Fruit fly (Drosophila melanogaster): ENCODE measurements around the gene TotA.

DNA sequence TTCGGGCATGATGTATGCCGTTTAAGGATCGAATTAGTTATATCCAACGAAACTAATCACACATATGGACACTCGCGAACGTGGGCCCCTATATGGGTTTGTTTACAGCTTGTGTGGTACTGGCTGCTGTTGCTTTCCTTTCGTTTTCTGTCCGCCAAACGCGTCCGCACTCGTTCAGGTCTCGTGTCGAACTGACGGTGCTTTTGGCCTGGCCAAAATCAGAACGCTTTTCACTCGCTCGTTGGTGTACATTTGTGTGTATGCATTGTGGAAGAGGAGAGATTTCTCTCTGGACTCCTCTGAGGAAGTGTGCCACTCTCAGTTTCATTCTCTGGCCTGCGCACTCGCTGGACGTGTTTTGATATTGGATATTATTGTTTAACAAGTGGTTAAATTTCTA is 26.3 kb downstream of the TotA start, which contains the start of gene Ktl:
- no peak for TF ChIP-seq ttk (optimal IDR thresholded peaks at IDR 0.05)
- TF ChIP-seq psq (optimal IDR thresholded peaks at IDR 0.05): no peak
- no peak for TF ChIP-seq Sin3A (optimal IDR thresholded peaks at IDR 0.05)
